Worm (Caenorhabditis elegans): ENCODE measurements around the gene F39G3.2.

DNA sequence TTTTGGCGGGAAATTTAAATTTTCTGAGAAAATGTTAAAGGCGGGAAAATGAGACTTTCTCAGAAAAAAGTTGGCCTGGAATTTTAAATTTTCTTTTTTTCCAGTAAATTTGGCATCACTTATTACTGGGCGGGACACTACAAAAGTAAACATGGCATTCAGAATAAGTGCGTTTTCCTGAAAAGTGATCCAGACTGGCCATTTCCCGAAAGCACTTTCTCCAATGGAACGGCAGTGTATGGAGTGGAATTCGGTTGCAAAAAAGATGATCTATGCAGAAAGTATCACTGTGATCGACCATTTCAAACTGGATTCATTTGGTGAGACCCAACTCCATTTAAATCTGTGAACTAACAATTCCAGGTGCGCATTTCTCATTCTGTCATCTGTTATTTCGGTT is 50.2 kb downstream of the F39G3.2 start:
- no peak for TF ChIP-seq unc-55 (GFP tag; optimal IDR thresholded peaks at IDR 0.05)
- no peak for TF ChIP-seq dmd-4 (tag; optimal IDR thresholded peaks at IDR 0.05; ENCODE audit: borderline replicate concordance)
- TF ChIP-seq hlh-8 (tag; optimal IDR thresholded peaks at IDR 0.05): no peak
- no peak for TF ChIP-seq pqm-1 (tag; optimal IDR thresholded peaks at IDR 0.05)
- TF ChIP-seq nhr-11 (tag; optimal IDR thresholded peaks at IDR 0.05): no peak
- no peak for TF ChIP-seq nfya-1 (tag; optimal IDR thresholded peaks at IDR 0.05)
- TF ChIP-seq ceh-45 (GFP tag; IDR thresholded peaks at IDR 0.05): no peak
- TF ChIP-seq pha-4 (tag; optimal IDR thresholded peaks at IDR 0.05): no peak
- no peak for TF ChIP-seq lim-6 (tag; optimal IDR thresholded peaks at IDR 0.05)
- no peak for TF ChIP-seq ets-4 (tag; optimal IDR thresholded peaks at IDR 0.05)
- TF ChIP-seq ceh-22 (tag; optimal IDR thresholded peaks at IDR 0.05): no peak
- TF ChIP-seq ceh-48 (tag; optimal IDR thresholded peaks at IDR 0.05): no peak
